Worm (Caenorhabditis elegans) whole organism, young adult: ENCODE measurements around the gene syf-2.

Experiments
- B0336.3 ChIP-seq: fragments of 200-800 bp; sonication (Bioruptor generic); IDR thresholded peaks from 2 replicates; pipeline ENCODE4 v1.3.6; 2022; ENCODE audit warnings: missing genetic modification characterization, missing compliant biosample characterization
- C06A6.2 ChIP-seq: fragments of 200-800 bp; sonication (Bioruptor generic); conservative IDR thresholded peaks from 2 replicates; pipeline ENCODE4 v1.3.6; 2022; ENCODE audit warnings: missing genetic modification characterization, missing compliant biosample characterization
- C17E4.6 ChIP-seq: fragments of 200-800 bp; sonication (Bioruptor generic); IDR thresholded peaks from 2 replicates; pipeline ENCODE4 v1.3.6; 2022; ENCODE audit warnings: missing genetic modification reagents, missing genetic modification characterization, missing compliant biosample characterization
- F10E7.11 ChIP-seq: sonication (generic microtip); optimal IDR thresholded peaks from 2 replicates; lab custom pipeline; 2017; ENCODE audit warnings: mild to moderate bottlenecking, missing genetic modification characterization, moderate library complexity, missing compliant biosample characterization
- F23B12.7 ChIP-seq: sonication (generic microtip); optimal IDR thresholded peaks from 2 replicates; lab custom pipeline; 2017; ENCODE audit warnings: missing genetic modification characterization, mild to moderate bottlenecking, missing compliant biosample characterization, antibody characterized with exemption, moderate library complexity; ENCODE audit not compliant: insufficient read depth
- F33H1.4 ChIP-seq: fragments of 200-800 bp; sonication (Bioruptor generic); IDR thresholded peaks from 2 replicates; pipeline ENCODE4 v1.3.6; 2022; ENCODE audit warnings: missing genetic modification reagents, missing genetic modification characterization, missing compliant biosample characterization
- F49E8.2 ChIP-seq: sonication (generic microtip); optimal IDR thresholded peaks from 3 replicates; lab custom pipeline; 2017; ENCODE audit warnings: missing genetic modification characterization, mild to moderate bottlenecking, missing compliant biosample characterization, antibody characterized with exemption, moderate library complexity; ENCODE audit not compliant: insufficient read depth
- K12H6.12 ChIP-seq: fragments of 200-800 bp; sonication (Bioruptor generic); optimal IDR thresholded peaks from 2 replicates; lab custom pipeline; 2018; ENCODE audit warnings: mild to moderate bottlenecking, missing genetic modification characterization, missing compliant biosample characterization
- T07F8.4 ChIP-seq: sonication (generic microtip); optimal IDR thresholded peaks from 2 replicates; lab custom pipeline; 2016; ENCODE audit warnings: mild to moderate bottlenecking, missing genetic modification characterization, moderate library complexity, missing compliant biosample characterization
- Y79H2A.3 ChIP-seq: fragments of 200-800 bp; sonication (Bioruptor generic); conservative IDR thresholded peaks from 2 replicates; pipeline ENCODE4 v1.3.6; 2022; ENCODE audit warnings: missing genetic modification reagents, missing genetic modification characterization, missing compliant biosample characterization
- ama-1 ChIP-seq, 3 experiments: fragments of 150-350 bp in 1 of 3; sonication (generic microtip) in 2 of 3; optimal IDR thresholded peaks; 2 replicates each; lab custom pipeline; 2014 to 2018; ENCODE audit warnings: missing biosample characterization in 2 of 3, missing genetic modification characterization in 2 of 3, missing genetic modification reagents in 2 of 3
- aptf-3 ChIP-seq: fragments of 200-800 bp; sonication (Bioruptor generic); IDR thresholded peaks from 2 replicates; pipeline ENCODE4 v1.3.6; 2022; ENCODE audit warnings: missing genetic modification characterization, missing compliant biosample characterization
- atf-7 ChIP-seq: sonication (generic microtip); optimal IDR thresholded peaks from 2 replicates; lab custom pipeline; 2017; ENCODE audit warnings: mild to moderate bottlenecking, missing genetic modification characterization, missing compliant biosample characterization
- attf-5 ChIP-seq: fragments of 200-800 bp; sonication (Bioruptor generic); optimal IDR thresholded peaks from 2 replicates; lab custom pipeline; 2018; ENCODE audit warnings: mild to moderate bottlenecking, missing genetic modification characterization, missing compliant biosample characterization
- bed-1 ChIP-seq: fragments of 200-800 bp; sonication (Bioruptor generic); IDR thresholded peaks from 2 replicates; pipeline ENCODE4 v1.3.6; 2022; ENCODE audit warnings: missing genetic modification reagents, missing genetic modification characterization, missing compliant biosample characterization
- bed-2 ChIP-seq: fragments of 200-800 bp; sonication (Bioruptor generic); IDR thresholded peaks from 2 replicates; pipeline ENCODE4 v1.3.6; 2022; ENCODE audit warnings: missing genetic modification reagents, missing genetic modification characterization, missing compliant biosample characterization
- ccch-3 ChIP-seq: fragments of 200-800 bp; sonication (Bioruptor generic); optimal IDR thresholded peaks from 2 replicates; lab custom pipeline; 2018; ENCODE audit warnings: mild to moderate bottlenecking, missing genetic modification characterization, missing compliant biosample characterization
- cebp-1 ChIP-seq, 2 experiments: fragments of 200-800 bp in 1 of 2; sonication (Bioruptor generic) in 1 of 2; sonication (generic microtip) in 1 of 2; IDR thresholded peaks in 1 of 2; optimal IDR thresholded peaks in 1 of 2; 2 replicates each; pipeline versions ENCODE4 v1.3.6 to Lab custom; 2017 to 2022; ENCODE audit warnings: missing compliant biosample characterization in 2 of 2, missing genetic modification characterization in 2 of 2, mild to moderate bottlenecking in 1 of 2, missing genetic modification reagents in 1 of 2, moderate library complexity in 1 of 2
- ceh-27 ChIP-seq: fragments of 200-800 bp; sonication (Bioruptor generic); optimal IDR thresholded peaks from 2 replicates; lab custom pipeline; 2018; ENCODE audit warnings: mild to moderate bottlenecking, missing genetic modification characterization, moderate library complexity, missing compliant biosample characterization
- ceh-40 ChIP-seq: fragments of 200-800 bp; sonication (Bioruptor generic); IDR thresholded peaks from 2 replicates; pipeline ENCODE4 v1.3.6; 2022; ENCODE audit warnings: missing genetic modification characterization, missing compliant biosample characterization
- ceh-79 ChIP-seq: sonication (generic microtip); optimal IDR thresholded peaks from 2 replicates; lab custom pipeline; 2017; ENCODE audit warnings: mild to moderate bottlenecking, missing genetic modification characterization, missing compliant biosample characterization
- ceh-91 ChIP-seq: fragments of 200-800 bp; sonication (Bioruptor generic); IDR thresholded peaks from 2 replicates; pipeline ENCODE4 v1.3.6; 2022; ENCODE audit warnings: missing genetic modification reagents, missing genetic modification characterization, missing compliant biosample characterization
- chd-7 ChIP-seq: sonication (generic microtip); optimal IDR thresholded peaks from 2 replicates; lab custom pipeline; 2016; ENCODE audit warnings: mild to moderate bottlenecking, missing genetic modification characterization, moderate library complexity, missing compliant biosample characterization
- die-1 ChIP-seq: sonication (generic microtip); optimal IDR thresholded peaks from 2 replicates; lab custom pipeline; 2016; ENCODE audit warnings: missing genotype, mild to moderate bottlenecking, missing genetic modification characterization, missing compliant biosample characterization
- ets-4 ChIP-seq: fragments of 200-800 bp; sonication (Bioruptor generic); optimal IDR thresholded peaks from 2 replicates; lab custom pipeline; 2018; ENCODE audit warnings: mild to moderate bottlenecking, missing genetic modification characterization, missing compliant biosample characterization
- him-1 ChIP-seq: sonication (generic microtip); optimal IDR thresholded peaks from 2 replicates; lab custom pipeline; 2016; ENCODE audit warnings: missing genotype, missing genetic modification reagents, missing genetic modification characterization, missing compliant biosample characterization
- hlh-12 ChIP-seq: sonication (generic microtip); optimal IDR thresholded peaks from 2 replicates; lab custom pipeline; 2016; ENCODE audit warnings: missing genetic modification characterization, missing compliant biosample characterization
- hmg-20 ChIP-seq: fragments of 200-800 bp; sonication (Bioruptor generic); IDR thresholded peaks from 2 replicates; pipeline ENCODE4 v1.3.6; 2022; ENCODE audit warnings: missing genetic modification reagents, missing genetic modification characterization, missing compliant biosample characterization
- lag-1 ChIP-seq: fragments of 200-800 bp; sonication (Bioruptor generic); IDR thresholded peaks from 2 replicates; pipeline ENCODE4 v1.3.6; 2022; ENCODE audit warnings: missing genetic modification reagents, missing genetic modification characterization, missing compliant biosample characterization
- lin-54 ChIP-seq: fragments of 200-800 bp; sonication (Bioruptor generic); optimal IDR thresholded peaks from 2 replicates; lab custom pipeline; 2018; ENCODE audit warnings: mild to moderate bottlenecking, missing genetic modification characterization, missing compliant biosample characterization
- lsy-27 ChIP-seq: sonication (generic microtip); optimal IDR thresholded peaks from 2 replicates; lab custom pipeline; 2017; ENCODE audit warnings: missing genetic modification characterization, mild to moderate bottlenecking, missing compliant biosample characterization, antibody characterized with exemption, missing genotype, borderline replicate concordance; ENCODE audit not compliant: insufficient read depth
- madf-3 ChIP-seq: fragments of 200-800 bp; sonication (Bioruptor generic); IDR thresholded peaks from 2 replicates; pipeline ENCODE4 v1.3.6; 2022; ENCODE audit warnings: missing genetic modification reagents, missing genetic modification characterization, missing compliant biosample characterization
- madf-6 ChIP-seq: fragments of 200-800 bp; sonication (Bioruptor generic); IDR thresholded peaks from 2 replicates; pipeline ENCODE4 v1.3.6; 2022; ENCODE audit warnings: missing genetic modification reagents, missing genetic modification characterization, missing compliant biosample characterization
- nfya-1 ChIP-seq: sonication (generic microtip); optimal IDR thresholded peaks from 2 replicates; lab custom pipeline; 2017; ENCODE audit warnings: antibody characterized with exemption, missing compliant biosample characterization, missing genetic modification characterization, borderline replicate concordance; ENCODE audit not compliant: insufficient read depth
- nfyb-1 ChIP-seq: fragments of 200-800 bp; sonication (Bioruptor generic); IDR thresholded peaks from 2 replicates; pipeline ENCODE4 v1.3.6; 2022; ENCODE audit warnings: missing genetic modification reagents, missing genetic modification characterization, missing compliant biosample characterization
- pbrm-1 ChIP-seq: fragments of 200-800 bp; sonication (Bioruptor generic); IDR thresholded peaks from 2 replicates; pipeline ENCODE4 v1.3.6; 2022; ENCODE audit warnings: missing genetic modification reagents, missing genetic modification characterization, missing compliant biosample characterization
- rcor-1 ChIP-seq: fragments of 200-800 bp; sonication (Bioruptor generic); IDR thresholded peaks from 2 replicates; pipeline ENCODE4 v1.3.6; 2022; ENCODE audit warnings: missing genetic modification reagents, missing genetic modification characterization, missing compliant biosample characterization
- rpc-1 ChIP-seq, 2 experiments: fragments of 150-350 bp in 1 of 2; sonication (generic microtip) in 1 of 2; optimal IDR thresholded peaks; 2 replicates each; lab custom pipeline; 2014 to 2018; ENCODE audit warnings: missing biosample characterization in 1 of 2, missing genetic modification characterization in 1 of 2, missing genetic modification reagents in 1 of 2, missing genotype in 1 of 2
- snpc-1.1 ChIP-seq: sonication (generic microtip); optimal IDR thresholded peaks from 2 replicates; lab custom pipeline; 2017; ENCODE audit warnings: missing genetic modification characterization, mild to moderate bottlenecking, missing compliant biosample characterization, antibody characterized with exemption, moderate library complexity, missing genotype, missing genetic modification reagents; ENCODE audit not compliant: insufficient read depth
- tbp1 ChIP-seq: fragments of 200-800 bp; sonication (Bioruptor generic); optimal IDR thresholded peaks from 2 replicates; lab custom pipeline; 2018; ENCODE audit warnings: mild to moderate bottlenecking, missing genetic modification characterization, missing compliant biosample characterization
- tbx-9 ChIP-seq: sonication (generic microtip); optimal IDR thresholded peaks from 2 replicates; lab custom pipeline; 2016; ENCODE audit warnings: borderline replicate concordance, missing genetic modification characterization, inconsistent platforms, missing compliant biosample characterization
- tlf-1 ChIP-seq: fragments of 200-800 bp; sonication (Bioruptor generic); optimal IDR thresholded peaks from 2 replicates; lab custom pipeline; 2018; ENCODE audit warnings: mild to moderate bottlenecking, missing genetic modification characterization, missing compliant biosample characterization
- unc-62 ChIP-seq: fragments of 150-350 bp; optimal IDR thresholded peaks from 2 replicates; lab custom pipeline; 2014; ENCODE audit warnings: missing biosample characterization, missing genetic modification reagents, missing genetic modification characterization
- xnd-1 ChIP-seq: sonication (generic microtip); optimal IDR thresholded peaks from 2 replicates; lab custom pipeline; 2016; ENCODE audit warnings: missing genotype, missing genetic modification reagents, missing genetic modification characterization, missing compliant biosample characterization
- ztf-6 ChIP-seq: fragments of 200-800 bp; sonication (Bioruptor generic); IDR thresholded peaks from 2 replicates; pipeline ENCODE4 v1.3.6; 2022; ENCODE audit warnings: missing genetic modification reagents, missing genetic modification characterization, missing compliant biosample characterization

syf-2 gene

DNA sequence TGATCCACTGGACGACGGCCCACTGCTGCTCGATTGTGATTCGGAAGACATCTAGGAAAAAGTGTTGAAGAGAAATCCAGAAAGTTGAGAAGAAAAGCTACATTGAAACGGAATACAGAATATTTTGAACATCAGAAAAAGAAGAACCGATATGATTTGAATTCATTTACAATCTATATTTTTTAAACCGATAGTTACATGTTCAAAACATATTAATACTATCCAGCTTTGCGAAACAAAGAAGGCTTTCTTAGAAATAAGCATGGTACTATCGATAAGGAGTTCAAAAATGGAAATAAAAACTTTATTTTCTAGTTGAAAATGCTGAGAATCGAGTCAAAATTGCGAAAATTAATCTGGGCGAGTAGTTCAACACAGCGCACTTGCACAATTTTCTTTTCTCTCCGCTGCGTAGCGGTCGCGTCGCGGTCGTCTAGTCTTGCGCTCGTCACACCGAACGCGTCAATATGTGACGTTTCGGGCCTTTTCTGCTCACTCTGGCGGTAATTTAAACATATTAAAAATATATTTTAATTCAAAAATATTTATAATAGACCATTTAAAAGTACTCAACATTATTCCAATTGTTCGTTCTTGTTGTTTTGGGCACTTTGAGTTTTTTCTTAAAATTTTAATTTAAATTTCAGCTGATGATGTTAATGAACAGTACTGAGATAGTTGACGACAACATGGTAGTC is at the start of gene syf-2, which contains the start of gene K04G7.1 (continued):
- no peak for TF ChIP-seq lsy-27 (tag; lab: Kevin White, UChicago)
- no peak for TF ChIP-seq bed-2 (GFP tag; lab: Robert Waterston, UW)
- TF ChIP-seq ceh-79 (tag; lab: Kevin White, UChicago), result no peak
- no peak for TF ChIP-seq die-1
- TF ChIP-seq F49E8.2 (tag; lab: Kevin White, UChicago), result peak; percentile 28
- no peak for TF ChIP-seq xnd-1 (tag; lab: Kevin White, UChicago)
- peak; percentile 97 for TF ChIP-seq attf-5 (GFP tag; lab: Kevin White, UChicago)
- TF ChIP-seq madf-6, result peak; percentile 78
- TF ChIP-seq ccch-3, result no peak
- peak; percentile 88 for TF ChIP-seq rcor-1
- TF ChIP-seq F10E7.11, result no peak
- TF ChIP-seq him-1 (tag; lab: Kevin White, UChicago), result peak; percentile 32
- no peak for TF ChIP-seq rpc-1 (optimal IDR thresholded peaks at IDR 0.05; lab: Kevin White, UChicago)
- no peak for TF ChIP-seq rpc-1 (tag; optimal IDR thresholded peaks at IDR 0.05; lab: Kevin White, UChicago)
- peak; percentile 89 for TF ChIP-seq nfyb-1
- peak; percentile 73; the same call in 1 of the 2 replicates for TF ChIP-seq C06A6.2 (GFP tag; lab: Robert Waterston, UW)
- TF ChIP-seq snpc-1.1 (tag; lab: Kevin White, UChicago), result peak; percentile 74
- TF ChIP-seq madf-3 (GFP tag; lab: Robert Waterston, UW), result peak; percentile 100
- no peak for TF ChIP-seq ets-4 (GFP tag; lab: Kevin White, UChicago)
- peak; percentile 69 for TF ChIP-seq cebp-1 (GFP tag; IDR thresholded peaks at IDR 0.05; lab: Robert Waterston, UW)
- peak; percentile 87 for TF ChIP-seq cebp-1 (tag; optimal IDR thresholded peaks at IDR 0.05; lab: Kevin White, UChicago)
- no peak for TF ChIP-seq hmg-20 (GFP tag; lab: Robert Waterston, UW)
- peak; percentile 69 for TF ChIP-seq ceh-27 (GFP tag; lab: Kevin White, UChicago)
- peak; percentile 20 for TF ChIP-seq unc-62 (GFP tag; lab: Kevin White, UChicago)
- peak; percentile 35 for TF ChIP-seq atf-7 (tag; lab: Kevin White, UChicago)
- 0 out of 2 replicates have a peak, but pooled peaks have one; percentile 64 for TF ChIP-seq Y79H2A.3 (GFP tag; lab: Robert Waterston, UW)
- TF ChIP-seq tlf-1 (GFP tag; lab: Kevin White, UChicago), result peak; percentile 89
- TF ChIP-seq hlh-12 (tag; lab: Kevin White, UChicago), result no peak
- no peak for TF ChIP-seq aptf-3
- peak; percentile 71 for TF ChIP-seq tbp1
- TF ChIP-seq chd-7 (tag; lab: Kevin White, UChicago), result peak; percentile 31
- TF ChIP-seq bed-1 (GFP tag; lab: Robert Waterston, UW), result no peak
- peak; percentile 78 for TF ChIP-seq B0336.3
- peak; percentile 73 for TF ChIP-seq K12H6.12 (tag; lab: Kevin White, UChicago)
- TF ChIP-seq T07F8.4 (tag; lab: Kevin White, UChicago), result no peak
- peak; percentile 89 for TF ChIP-seq C17E4.6
- TF ChIP-seq F23B12.7 (tag; lab: Kevin White, UChicago), result peak; percentile 80
- peak; percentile 72; the same call in 1 of the 2 replicates for TF ChIP-seq ceh-91 (GFP tag; lab: Robert Waterston, UW)
- TF ChIP-seq F33H1.4 (GFP tag; lab: Robert Waterston, UW), result peak; percentile 80
- peak; percentile 97 for TF ChIP-seq lin-54 (GFP tag; lab: Kevin White, UChicago)
- peak; percentile 89 for TF ChIP-seq pbrm-1 (GFP tag; lab: Robert Waterston, UW)
- TF ChIP-seq tbx-9 (tag; lab: Kevin White, UChicago), result no peak
- TF ChIP-seq ama-1 (optimal IDR thresholded peaks at IDR 0.05; lab: Kevin White, UChicago), result no peak
- TF ChIP-seq ama-1 (GFP tag; optimal IDR thresholded peaks at IDR 0.05; lab: Kevin White, UChicago), result no peak
- no peak for TF ChIP-seq nfya-1 (tag; lab: Kevin White, UChicago)
- no peak for TF ChIP-seq ztf-6
- TF ChIP-seq ceh-40 (GFP tag; lab: Robert Waterston, UW), result no peak
- no peak for TF ChIP-seq lag-1 (GFP tag; lab: Robert Waterston, UW)
